Worm (Caenorhabditis elegans) whole organism, mixed stage, embryonic: ENCODE results near the gene Y105C5A.24.

Experiments used
- blmp-1 ChIP-seq: fragments of 150-350 bp; optimal IDR thresholded peaks from 2 replicates; lab custom pipeline; 2014; ENCODE audit warnings: missing biosample characterization, missing genetic modification characterization
- ceh-39 ChIP-seq: fragments of 150-350 bp; optimal IDR thresholded peaks from 2 replicates; lab custom pipeline; 2014; ENCODE audit warnings: missing biosample characterization, missing genetic modification characterization
- ceh-43 ChIP-seq: fragments of 200-800 bp; sonication (Bioruptor generic); optimal IDR thresholded peaks from 2 replicates; lab custom pipeline; 2018; ENCODE audit warnings: mild to moderate bottlenecking, missing genetic modification characterization, moderate library complexity, missing compliant biosample characterization
- ceh-83 ChIP-seq: fragments of 200-800 bp; sonication (Bioruptor generic); optimal IDR thresholded peaks from 2 replicates; lab custom pipeline; 2018; ENCODE audit warnings: mild to moderate bottlenecking, missing genetic modification characterization, missing compliant biosample characterization
- drap-1 ChIP-seq: fragments of 200-800 bp; sonication (Bioruptor generic); optimal IDR thresholded peaks from 3 replicates; lab custom pipeline; 2018; ENCODE audit warnings: mild to moderate bottlenecking, missing genetic modification characterization, missing compliant biosample characterization
- elt-1 ChIP-seq: sonication (generic microtip); optimal IDR thresholded peaks from 2 replicates; lab custom pipeline; 2017; ENCODE audit warnings: missing genetic modification characterization, mild to moderate bottlenecking, missing compliant biosample characterization, antibody characterized with exemption, moderate library complexity, borderline replicate concordance; ENCODE audit not compliant: insufficient read depth
- elt-3 ChIP-seq: fragments of 150-350 bp; optimal IDR thresholded peaks from 2 replicates; lab custom pipeline; 2014; ENCODE audit warnings: missing biosample characterization, missing genetic modification characterization
- flh-1 ChIP-seq: fragments of 200-800 bp; sonication (Bioruptor generic); optimal IDR thresholded peaks from 2 replicates; lab custom pipeline; 2018; ENCODE audit warnings: mild to moderate bottlenecking, missing genetic modification characterization, moderate library complexity, missing compliant biosample characterization
- ham-2 ChIP-seq: fragments of 200-800 bp; sonication (Bioruptor generic); optimal IDR thresholded peaks from 2 replicates; lab custom pipeline; 2018; ENCODE audit warnings: mild to moderate bottlenecking, missing genetic modification characterization, missing compliant biosample characterization
- hlh-1 ChIP-seq: fragments of 150-350 bp; optimal IDR thresholded peaks from 2 replicates; lab custom pipeline; 2014; ENCODE audit warnings: missing biosample characterization, missing genetic modification reagents, missing genetic modification characterization
- lin-32 ChIP-seq: fragments of 200-800 bp; sonication (Bioruptor generic); optimal IDR thresholded peaks from 2 replicates; lab custom pipeline; 2018; ENCODE audit warnings: mild to moderate bottlenecking, missing genetic modification characterization, missing compliant biosample characterization
- mab-5 ChIP-seq: fragments of 150-350 bp; optimal IDR thresholded peaks from 2 replicates; lab custom pipeline; 2014; ENCODE audit warnings: missing biosample characterization, missing genetic modification characterization
- mls-2 ChIP-seq: sonication (generic microtip); optimal IDR thresholded peaks from 2 replicates; lab custom pipeline; 2016; ENCODE audit warnings: mild to moderate bottlenecking, missing genetic modification characterization, moderate library complexity, missing compliant biosample characterization
- nhr-12 ChIP-seq: fragments of 150-350 bp; optimal IDR thresholded peaks from 2 replicates; lab custom pipeline; 2014; ENCODE audit warnings: missing biosample characterization, missing genetic modification characterization
- nhr-2 ChIP-seq: fragments of 150-350 bp; optimal IDR thresholded peaks from 2 replicates; lab custom pipeline; 2014; ENCODE audit warnings: missing biosample characterization, missing genetic modification characterization
- nhr-237 ChIP-seq: fragments of 150-350 bp; optimal IDR thresholded peaks from 2 replicates; lab custom pipeline; 2014; ENCODE audit warnings: missing biosample characterization, missing genetic modification characterization
- nhr-28 ChIP-seq: fragments of 150-350 bp; optimal IDR thresholded peaks from 2 replicates; lab custom pipeline; 2014; ENCODE audit warnings: missing biosample characterization, missing genetic modification characterization
- nhr-76 ChIP-seq: sonication (generic microtip); optimal IDR thresholded peaks from 2 replicates; lab custom pipeline; 2017; ENCODE audit warnings: missing biosample characterization, missing genetic modification characterization
- sem-2 ChIP-seq: fragments of 200-800 bp; sonication (Bioruptor generic); optimal IDR thresholded peaks from 2 replicates; lab custom pipeline; 2018; ENCODE audit warnings: mild to moderate bottlenecking, missing genetic modification characterization, missing compliant biosample characterization
- snpc-4 ChIP-seq: fragments of 150-350 bp; optimal IDR thresholded peaks from 2 replicates; lab custom pipeline; 2014; ENCODE audit warnings: missing biosample characterization, missing genetic modification characterization
- tbx-8 ChIP-seq: fragments of 200-800 bp; sonication (Bioruptor generic); optimal IDR thresholded peaks from 2 replicates; lab custom pipeline; 2018; ENCODE audit warnings: mild to moderate bottlenecking, missing genetic modification characterization, moderate library complexity, missing compliant biosample characterization
- unc-39 ChIP-seq: fragments of 150-350 bp; optimal IDR thresholded peaks from 2 replicates; lab custom pipeline; 2014; ENCODE audit warnings: missing biosample characterization, missing genetic modification characterization
- unc-62 ChIP-seq: fragments of 150-350 bp; optimal IDR thresholded peaks from 2 replicates; lab custom pipeline; 2014; ENCODE audit warnings: missing biosample characterization, missing genetic modification reagents, missing genetic modification characterization
- zip-8 ChIP-seq: fragments of 150-350 bp; optimal IDR thresholded peaks from 2 replicates; lab custom pipeline; 2014; ENCODE audit warnings: missing biosample characterization, missing genetic modification characterization
- ztf-11 ChIP-seq: fragments of 150-350 bp; optimal IDR thresholded peaks from 2 replicates; lab custom pipeline; 2014; ENCODE audit warnings: missing biosample characterization, missing genetic modification characterization

Y105C5A.24 gene

DNA sequence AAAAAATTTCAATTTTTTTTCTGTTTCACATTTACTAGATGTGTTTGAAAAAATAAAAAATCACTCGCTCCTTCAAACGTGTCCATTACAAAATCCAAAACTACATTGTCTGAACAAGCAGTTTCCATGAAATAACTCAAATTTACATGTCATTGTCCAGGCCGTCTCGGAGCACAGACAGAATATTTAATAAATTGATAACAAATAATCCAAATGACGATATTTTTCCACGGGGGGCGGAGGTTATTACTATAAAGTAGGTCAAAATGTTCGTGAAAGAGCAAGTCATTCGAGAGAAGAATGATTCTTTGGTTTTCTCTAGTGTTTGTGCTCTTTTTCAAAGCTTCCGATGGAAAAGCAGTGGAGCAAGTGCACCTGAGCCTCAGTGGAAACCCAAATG lies 34.2 kb downstream of the Y105C5A.24 start, which contains the start of gene Y105C5B.3:
Gene Y105C5B.3 (plus strand): TSS at position 301 of the 400 bp plus-strand sequence.
- TF ChIP-seq sem-2 (GFP tag; lab: Kevin White, UChicago) (no peak), unc-62 (GFP tag; lab: Kevin White, UChicago) (no peak), lin-32 (GFP tag; lab: Kevin White, UChicago) (no peak), blmp-1 (tag; lab: Kevin White, UChicago) (no peak)
- TF ChIP-seq, all 35 proteins: peak for 0

DNA sequence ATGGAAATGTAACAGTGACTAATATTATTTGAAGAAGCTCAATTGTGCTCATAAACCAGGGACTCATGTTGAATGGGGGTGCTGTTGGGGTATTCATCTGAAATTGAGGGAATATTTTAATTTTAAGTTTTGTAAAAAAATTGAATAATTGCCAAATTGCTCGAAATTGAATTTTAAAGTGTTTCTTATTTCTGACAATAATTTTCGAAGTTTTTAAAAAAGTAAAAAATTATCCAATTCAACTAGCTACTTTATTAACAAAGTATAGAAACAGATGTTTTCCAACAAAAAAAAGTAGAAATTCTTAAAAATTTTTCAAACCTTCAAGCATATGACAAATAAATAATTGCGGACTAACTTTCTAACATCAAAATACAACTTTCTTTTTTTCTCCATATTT lies 44.5 kb downstream of the Y105C5A.24 start, which contains the start of gene srv-14:
Gene srv-14 (minus strand): TSS at position 101 of the 400 bp plus-strand sequence.
- TF ChIP-seq nhr-12 (tag; lab: Kevin White, UChicago) (no peak), ham-2 (no peak), nhr-76 (tag; lab: Kevin White, UChicago) (no peak), nhr-28 (no peak), unc-39 (tag; lab: Kevin White, UChicago) (no peak), ceh-39 (no peak), ztf-11 (tag; lab: Kevin White, UChicago) (no peak), mab-5 (tag; lab: Kevin White, UChicago) (no peak)

DNA sequence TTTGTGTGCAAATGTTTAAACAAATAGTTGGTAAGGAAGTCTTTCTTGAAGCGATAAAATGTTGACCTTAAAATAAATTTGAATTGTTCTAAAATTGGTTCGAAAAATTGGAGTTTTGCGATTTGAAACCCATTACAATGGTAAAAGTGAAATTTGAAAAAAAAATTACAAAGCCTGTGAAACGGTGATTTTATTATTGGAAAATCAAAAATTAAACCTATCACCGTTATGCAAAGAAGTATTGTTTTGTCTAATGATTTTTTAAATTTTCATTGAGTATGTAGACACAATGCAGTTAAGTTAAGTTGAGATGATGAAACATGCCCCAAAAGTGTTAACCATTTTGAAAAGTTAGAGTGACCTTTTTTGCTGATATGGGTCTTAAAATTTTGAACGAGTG lies 45.1 kb downstream of the Y105C5A.24 start:
- TF ChIP-seq ceh-43 (GFP tag; lab: Kevin White, UChicago) (no peak), nhr-12 (tag; lab: Kevin White, UChicago) (no peak)

DNA sequence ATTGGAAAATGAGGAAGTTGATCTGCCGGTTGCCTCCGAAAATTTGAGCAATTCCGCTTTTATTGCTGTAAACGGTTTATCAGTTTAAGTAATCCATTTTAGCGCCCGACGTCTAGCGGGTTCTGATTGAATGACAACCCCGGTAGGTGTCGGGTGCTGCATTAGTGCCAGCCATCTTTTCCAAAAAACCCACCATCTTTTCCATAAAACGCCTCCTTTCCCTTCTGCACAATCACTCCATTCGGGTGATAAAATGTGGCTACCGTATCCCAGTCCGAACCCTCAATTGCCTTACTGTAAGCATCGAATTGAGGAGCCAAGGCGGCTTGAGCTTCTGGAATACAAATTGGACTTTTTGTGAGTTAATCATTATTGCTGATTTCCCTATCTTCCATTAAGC lies 50.5 kb downstream of the Y105C5A.24 start:
- TF ChIP-seq ceh-83 (GFP tag; lab: Kevin White, UChicago) (no peak), nhr-237 (tag; lab: Kevin White, UChicago) (no peak), drap-1 (no peak), snpc-4 (tag; lab: Kevin White, UChicago) (no peak)

DNA sequence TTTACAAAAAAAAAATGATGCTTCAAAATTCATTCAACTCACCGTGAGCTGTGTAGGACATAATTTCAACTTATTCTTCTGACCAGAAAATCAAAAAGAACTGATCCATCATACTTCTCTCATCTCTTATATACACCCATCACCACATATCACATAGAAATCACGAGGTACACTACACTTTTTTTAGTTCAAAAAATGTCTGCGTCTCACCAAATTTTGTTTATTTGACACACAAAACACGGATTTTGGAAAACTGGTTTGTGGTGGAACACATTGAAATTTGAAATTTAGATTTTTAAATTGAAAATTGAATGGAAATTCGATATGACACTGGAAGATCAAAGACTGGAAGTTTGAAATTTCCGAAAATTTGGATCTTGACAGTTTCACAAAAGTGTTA lies 51.4 kb downstream of the Y105C5A.24 start, which contains the start of gene Y105C5B.5:
Gene Y105C5B.5 (minus strand): TSS at position 103 of the 400 bp plus-strand sequence.
- TF ChIP-seq drap-1 (no peak), snpc-4 (tag; lab: Kevin White, UChicago) (no peak), unc-39 (tag; lab: Kevin White, UChicago) (no peak), ceh-39 (no peak), flh-1 (GFP tag; lab: Kevin White, UChicago) (no peak), tbx-8 (GFP tag; lab: Kevin White, UChicago) (no peak), mls-2 (tag; lab: Kevin White, UChicago) (no peak), nhr-12 (tag; lab: Kevin White, UChicago) (no peak), ceh-43 (GFP tag; lab: Kevin White, UChicago) (no peak), elt-3 (tag; lab: Kevin White, UChicago) (no peak), nhr-2 (no peak), hlh-1 (tag; lab: Kevin White, UChicago) (no peak), elt-1 (no peak), zip-8 (tag; lab: Kevin White, UChicago) (no peak), nhr-237 (tag; lab: Kevin White, UChicago) (no peak)
